Fruit fly (Drosophila melanogaster): Measurements from ENCODE around the gene Osi10a.

Gene Osi10a

dm6 chr3R:6309676-6310075 is 45.9 kb downstream of the Osi10a start, which contains the start of gene CG31560:
Gene CG31560 (plus strand): TSS chr3R:6309976.
- no peak for TF ChIP-seq CG8478 (optimal IDR thresholded peaks at IDR 0.05)
- no peak for TF ChIP-seq EcR (GFP tag; optimal IDR thresholded peaks at IDR 0.05)

DNA sequence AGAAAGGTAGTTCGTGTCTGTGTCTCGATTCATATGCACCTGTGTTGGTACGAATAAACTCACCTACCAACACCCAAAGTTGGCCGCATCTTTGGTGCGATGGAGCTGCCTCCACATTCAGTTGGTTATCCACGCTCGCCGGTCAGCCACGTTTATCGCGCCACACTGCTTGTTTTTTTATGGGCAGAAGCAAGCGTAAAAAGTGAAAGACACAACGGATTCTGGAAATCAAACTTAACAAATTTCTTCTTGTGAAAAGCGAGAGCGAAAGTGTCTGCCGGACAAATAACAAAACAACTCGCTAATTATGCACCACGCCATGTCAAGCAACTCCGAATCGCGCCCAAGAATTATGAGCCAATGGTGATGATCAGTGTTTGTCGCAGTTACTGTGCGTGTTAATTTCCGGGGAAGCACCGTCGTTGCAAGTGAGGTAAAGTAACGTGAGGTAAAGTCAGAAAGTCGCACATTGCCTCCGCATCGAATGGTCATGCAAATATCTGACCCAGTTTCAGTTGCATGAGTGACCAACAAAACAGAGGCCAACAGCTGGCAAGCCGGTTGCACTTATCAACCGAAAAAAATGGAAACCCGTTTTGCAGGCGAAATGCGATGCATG is 48.0 kb downstream of the Osi10a start, which contains the start of gene Osi17:
Osi17 (plus strand) TSS at position 132 of the 619 bp plus-strand sequence.
- TF ChIP-seq psq (optimal IDR thresholded peaks at IDR 0.05) = no peak
- TF ChIP-seq usp (GFP tag; optimal IDR thresholded peaks at IDR 0.05) = no peak
- no peak for TF ChIP-seq CG8478 (optimal IDR thresholded peaks at IDR 0.05)
- no peak for TF ChIP-seq EcR (GFP tag; optimal IDR thresholded peaks at IDR 0.05)
- TF ChIP-seq pan (optimal IDR thresholded peaks at IDR 0.05) = no peak
- TF ChIP-seq Dll (optimal IDR thresholded peaks at IDR 0.05) = no peak
